Worm (Caenorhabditis elegans) whole organism, L2 larva: Measurements from ENCODE around the gene inx-2.

Experiments
- ZK546.5 ChIP-seq: sonication (generic microtip); optimal IDR thresholded peaks from 2 replicates; lab custom pipeline; 2017; ENCODE audit warnings: missing biosample characterization, missing genetic modification characterization
- aly-2 ChIP-seq: fragments of 150-350 bp; optimal IDR thresholded peaks from 2 replicates; lab custom pipeline; 2014; ENCODE audit warnings: missing biosample characterization, missing genetic modification characterization
- ama-1 ChIP-seq: fragments of 150-350 bp; optimal IDR thresholded peaks from 2 replicates; lab custom pipeline; 2018; ENCODE audit warnings: inconsistent platforms
- elt-1 ChIP-seq: fragments of 150-350 bp; optimal IDR thresholded peaks from 2 replicates; lab custom pipeline; 2014; ENCODE audit warnings: missing biosample characterization, missing genetic modification characterization
- elt-3 ChIP-seq: sonication (generic microtip); optimal IDR thresholded peaks from 2 replicates; lab custom pipeline; 2017; ENCODE audit warnings: missing biosample characterization, missing genetic modification characterization
- lsy-2 ChIP-seq, 2 experiments: fragments of 150-350 bp in 1 of 2; sonication (generic microtip) in 1 of 2; optimal IDR thresholded peaks; 2 replicates each; lab custom pipeline; 2014 to 2017; ENCODE audit warnings: missing biosample characterization in 2 of 2, missing genetic modification characterization in 2 of 2
- mab-5 ChIP-seq: fragments of 150-350 bp; optimal IDR thresholded peaks from 2 replicates; lab custom pipeline; 2014; ENCODE audit warnings: missing biosample characterization, missing genetic modification characterization
- nhr-12 ChIP-seq: fragments of 150-350 bp; optimal IDR thresholded peaks from 2 replicates; lab custom pipeline; 2014; ENCODE audit warnings: missing biosample characterization, missing genetic modification characterization
- nhr-23 ChIP-seq: fragments of 150-350 bp; optimal IDR thresholded peaks from 2 replicates; lab custom pipeline; 2014; ENCODE audit warnings: missing biosample characterization, missing genetic modification reagents, missing genetic modification characterization
- nhr-237 ChIP-seq: fragments of 150-350 bp; optimal IDR thresholded peaks from 2 replicates; lab custom pipeline; 2014; ENCODE audit warnings: missing biosample characterization, missing genetic modification characterization
- unc-62 ChIP-seq: fragments of 150-350 bp; optimal IDR thresholded peaks from 2 replicates; lab custom pipeline; 2014; ENCODE audit warnings: missing biosample characterization, missing genetic modification reagents, missing genetic modification characterization
- zag-1 ChIP-seq: fragments of 150-350 bp; optimal IDR thresholded peaks from 2 replicates; lab custom pipeline; 2014; ENCODE audit warnings: missing biosample characterization, missing genetic modification characterization

DNA sequence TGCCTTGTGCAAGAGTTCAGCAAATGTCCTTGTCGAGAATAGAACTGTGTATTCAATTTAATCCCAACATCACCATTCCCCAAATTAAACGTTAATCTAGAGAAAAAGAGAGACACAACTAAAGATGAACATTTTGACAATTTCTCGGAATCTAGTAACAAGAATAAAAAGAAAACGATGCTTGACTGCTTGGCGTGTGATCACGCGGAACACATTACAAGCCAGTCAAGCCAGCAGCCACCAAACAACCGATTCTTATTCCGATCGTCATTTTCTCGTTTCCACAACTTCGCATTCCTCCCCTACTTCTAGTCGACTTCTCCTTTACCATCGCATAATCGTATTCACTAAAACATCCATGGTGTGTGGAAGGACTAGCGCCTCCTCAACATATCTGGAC, 47.1 kb downstream of the inx-2 start:
- TF ChIP-seq nhr-237 (tag; lab: Kevin White, UChicago) (no peak), aly-2 (tag; lab: Kevin White, UChicago) (no peak), ZK546.5 (tag; lab: Kevin White, UChicago) (no peak), elt-1 (tag; lab: Kevin White, UChicago) (no peak), nhr-12 (tag; lab: Kevin White, UChicago) (no peak), nhr-23 (tag; lab: Kevin White, UChicago) (no peak), zag-1 (tag; lab: Kevin White, UChicago) (no peak), elt-3 (no peak), lsy-2 (tag; optimal IDR thresholded peaks at IDR 0.05; lab: Kevin White, UChicago) (no peak), unc-62 (GFP tag; lab: Kevin White, UChicago) (no peak), mab-5 (tag; lab: Kevin White, UChicago) (no peak), ama-1 (lab: Kevin White, UChicago) (no peak)
